Fruit fly (Drosophila melanogaster) whole organism, pupa: ENCODE results near the gene ND-B22.
A peak's percentile ranks its signal among the peaks of the same experiment; 100 is the strongest.

Experiments
- CG10348 ChIP-seq: fragments of 200-800 bp; sonication (Bioruptor generic); IDR thresholded peaks from 2 replicates; pipeline ENCODE4 v1.3.6; 2022; ENCODE audit warnings: missing biosample characterization, missing genetic modification characterization
- CG12605 ChIP-seq: fragments of 200-800 bp; sonication (Bioruptor generic); IDR thresholded peaks from 2 replicates; pipeline ENCODE4 v1.3.6; 2022; ENCODE audit warnings: missing biosample characterization, missing genetic modification characterization
- CG13204 ChIP-seq: fragments of 200-800 bp; sonication (Bioruptor generic); optimal IDR thresholded peaks from 2 replicates; lab custom pipeline; 2018; ENCODE audit warnings: missing biosample characterization, mild to moderate bottlenecking, missing genetic modification characterization, moderate library complexity
- CG14655 ChIP-seq: fragments of 200-800 bp; sonication (Bioruptor generic); optimal IDR thresholded peaks from 3 replicates; lab custom pipeline; 2017; ENCODE audit warnings: mild to moderate bottlenecking, missing biosample characterization, missing genetic modification reagents, missing genetic modification characterization
- CG15710 ChIP-seq: fragments of 200-800 bp; sonication (Bioruptor generic); optimal IDR thresholded peaks from 2 replicates; lab custom pipeline; 2018; ENCODE audit warnings: missing biosample characterization, mild to moderate bottlenecking, missing genetic modification characterization, moderate library complexity
- CG17806 ChIP-seq: fragments of 200-800 bp; sonication (Bioruptor generic); optimal IDR thresholded peaks from 2 replicates; lab custom pipeline; 2018; ENCODE audit warnings: missing biosample characterization, mild to moderate bottlenecking, missing genetic modification characterization, moderate library complexity
- CG32121 ChIP-seq: fragments of 200-800 bp; sonication (Bioruptor generic); IDR thresholded peaks from 2 replicates; pipeline ENCODE4 v1.3.6; 2022; ENCODE audit warnings: missing biosample characterization, missing genetic modification characterization
- CG34367 ChIP-seq: fragments of 200-800 bp; sonication (Bioruptor generic); optimal IDR thresholded peaks from 2 replicates; lab custom pipeline; 2018; ENCODE audit warnings: missing biosample characterization, mild to moderate bottlenecking, missing genetic modification characterization
- CG4496 ChIP-seq: fragments of 200-800 bp; sonication (Bioruptor generic); IDR thresholded peaks from 3 replicates; pipeline ENCODE4 v1.3.6; 2022; ENCODE audit warnings: missing biosample characterization, missing genetic modification characterization
- CG8159 ChIP-seq: fragments of 200-800 bp; sonication (Bioruptor generic); optimal IDR thresholded peaks from 3 replicates; lab custom pipeline; 2018; ENCODE audit warnings: missing biosample characterization, mild to moderate bottlenecking, missing genetic modification characterization, moderate library complexity
- CG8301 ChIP-seq: fragments of 200-800 bp; sonication (Bioruptor generic); optimal IDR thresholded peaks from 2 replicates; lab custom pipeline; 2018; ENCODE audit warnings: missing biosample characterization, mild to moderate bottlenecking, missing genetic modification characterization
- CG9948 ChIP-seq: fragments of 200-800 bp; sonication (Bioruptor generic); optimal IDR thresholded peaks from 2 replicates; lab custom pipeline; 2018; ENCODE audit warnings: missing biosample characterization, mild to moderate bottlenecking, missing genetic modification characterization, moderate library complexity
- D1 ChIP-seq: fragments of 200-800 bp; sonication (Bioruptor generic); optimal IDR thresholded peaks from 2 replicates; lab custom pipeline; 2018; ENCODE audit warnings: missing biosample characterization, mild to moderate bottlenecking, missing genetic modification characterization, moderate library complexity
- EcR ChIP-seq: fragments of 200-800 bp; sonication (Bioruptor generic); optimal IDR thresholded peaks from 3 replicates; lab custom pipeline; 2019; ENCODE audit warnings: missing biosample characterization, missing genetic modification characterization, mild to moderate bottlenecking, moderate library complexity, missing genetic modification reagents
- Ets98B ChIP-seq: fragments of 200-800 bp; sonication (Bioruptor generic); IDR thresholded peaks from 2 replicates; pipeline ENCODE4 v1.3.6; 2022; ENCODE audit warnings: missing biosample characterization, missing genetic modification characterization
- Pif1A ChIP-seq: fragments of 200-800 bp; sonication (Bioruptor generic); optimal IDR thresholded peaks from 3 replicates; lab custom pipeline; 2016; ENCODE audit warnings: missing biosample characterization, missing genetic modification characterization
- Pif1B ChIP-seq: fragments of 200-800 bp; sonication (Bioruptor generic); optimal IDR thresholded peaks from 3 replicates; lab custom pipeline; 2016; ENCODE audit warnings: missing biosample characterization, missing genetic modification characterization
- Snoo ChIP-seq: fragments of 200-800 bp; sonication (Bioruptor generic); optimal IDR thresholded peaks from 3 replicates; lab custom pipeline; 2017; ENCODE audit warnings: missing biosample characterization, mild to moderate bottlenecking, missing genetic modification characterization, inconsistent platforms
- fd96Ca ChIP-seq: fragments of 200-800 bp; sonication (Bioruptor generic); IDR thresholded peaks from 3 replicates; pipeline ENCODE4 v1.3.6; 2022; ENCODE audit warnings: missing biosample characterization, missing genetic modification characterization
- gl ChIP-seq: fragments of 200-800 bp; sonication (Bioruptor generic); optimal IDR thresholded peaks from 2 replicates; lab custom pipeline; 2018; ENCODE audit warnings: missing biosample characterization, mild to moderate bottlenecking, missing genetic modification characterization
- rn ChIP-seq: fragments of 200-800 bp; sonication (Bioruptor generic); IDR thresholded peaks from 2 replicates; pipeline ENCODE4 v1.3.6; 2022; ENCODE audit warnings: missing biosample characterization, missing genetic modification characterization

The ND-B22 gene

dm6 chr2L:13382351-13383029 lies 11.6 kb upstream of the ND-B22 start, which contains the start of gene loqs:
Gene loqs, plus strand, starts transcription at chr2L:13382652.
- TF ChIP-seq CG15710 (tag; lab: Kevin White, UChicago) (no peak), Ets98B (no peak; the same call in 1 of the 2 replicates)

- TF ChIP-seq Pif1B (GFP tag; lab: Kevin White, UChicago) (no peak), gl (tag; lab: Kevin White, UChicago) (no peak), Pif1A (GFP tag; lab: Kevin White, UChicago) (no peak), CG17806 (tag; lab: Kevin White, UChicago) (peak; percentile 38), CG4496 (GFP tag; lab: Robert Waterston, UW) (no peak), CG10348 (GFP tag; lab: Robert Waterston, UW) (0 out of 2 replicates have a peak, but pooled peaks have one; percentile 22), CG14655 (GFP tag; lab: Kevin White, UChicago) (no peak), CG9948 (peak; percentile 58), Ets98B (peak; percentile 34; the same call in 1 of the 2 replicates), CG13204 (no peak), CG12605 (no peak), EcR (GFP tag; lab: Kevin White, UChicago) (no peak), CG32121 (GFP tag; lab: Robert Waterston, UW) (peak; percentile 36; the same call in 1 of the 2 replicates), fd96Ca (GFP tag; lab: Robert Waterston, UW) (0 out of 3 replicates have a peak, but pooled peaks have one; percentile 43), rn (no peak), CG8159 (tag; lab: Kevin White, UChicago) (no peak), D1 (tag; lab: Kevin White, UChicago) (no peak), CG34367 (tag; lab: Kevin White, UChicago) (no peak), CG8301 (tag; lab: Kevin White, UChicago) (no peak), Snoo (tag; lab: Kevin White, UChicago) (peak; percentile 57), CG15710 (tag; lab: Kevin White, UChicago) (peak; percentile 86)
These were observed 7.6 kb upstream of the ND-B22 start, which contains the start of the genes CG9302 and beta'COP for dm6 chr2L:13378488-13378964. Gene CG9302, minus strand, starts transcription at chr2L:13378538. Gene beta'COP, plus strand, starts transcription at chr2L:13378902.

dm6 chr2L:13376086-13376485 lies 5.2 kb upstream of the ND-B22 start:
- TF ChIP-seq CG34367 (tag; lab: Kevin White, UChicago) (no peak), CG17806 (tag; lab: Kevin White, UChicago) (no peak), CG15710 (tag; lab: Kevin White, UChicago) (no peak), EcR (GFP tag; lab: Kevin White, UChicago) (no peak), fd96Ca (GFP tag; lab: Robert Waterston, UW) (no peak), Pif1A (GFP tag; lab: Kevin White, UChicago) (no peak), CG14655 (GFP tag; lab: Kevin White, UChicago) (no peak)

dm6 chr2L:13373435-13374242 lies 2.7 kb upstream of the ND-B22 start, which contains the start of the genes Bdp1 and CG6565:
Gene Bdp1, minus strand, starts transcription at chr2L:13373890.
Gene CG6565, plus strand, starts transcription at chr2L:13374019.
- no peak for TF ChIP-seq Pif1A (GFP tag; lab: Kevin White, UChicago)
- peak; percentile 96 for TF ChIP-seq CG8159 (tag; lab: Kevin White, UChicago)
- peak; percentile 90 for TF ChIP-seq Ets98B
- TF ChIP-seq CG17806 (tag; lab: Kevin White, UChicago) = peak; percentile 93
- TF ChIP-seq CG32121 (GFP tag; lab: Robert Waterston, UW) = peak; percentile 94
- peak; percentile 96 for TF ChIP-seq Snoo (tag; lab: Kevin White, UChicago)
- TF ChIP-seq CG8301 (tag; lab: Kevin White, UChicago) = peak; percentile 93
- TF ChIP-seq CG12605 = peak; percentile 59
- peak; percentile 96 for TF ChIP-seq CG15710 (tag; lab: Kevin White, UChicago)
- no peak for TF ChIP-seq D1 (tag; lab: Kevin White, UChicago)
- peak; percentile 90 for TF ChIP-seq CG10348 (GFP tag; lab: Robert Waterston, UW)
- no peak for TF ChIP-seq EcR (GFP tag; lab: Kevin White, UChicago)
- peak; percentile 97 for TF ChIP-seq CG9948
- peak; percentile 94 for TF ChIP-seq Pif1B (GFP tag; lab: Kevin White, UChicago)
- peak; percentile 97 for TF ChIP-seq CG14655 (GFP tag; lab: Kevin White, UChicago)
- peak; percentile 80 for TF ChIP-seq gl (tag; lab: Kevin White, UChicago)
- TF ChIP-seq CG4496 (GFP tag; lab: Robert Waterston, UW) = peak; percentile 92
- peak; percentile 92 for TF ChIP-seq CG34367 (tag; lab: Kevin White, UChicago)
- no peak for TF ChIP-seq CG13204
- peak; percentile 93 for TF ChIP-seq fd96Ca (GFP tag; lab: Robert Waterston, UW)
- peak; percentile 90 for TF ChIP-seq rn

- no peak for TF ChIP-seq CG14655 (GFP tag; lab: Kevin White, UChicago)
- peak; percentile 71 for TF ChIP-seq Pif1B (GFP tag; lab: Kevin White, UChicago)
- peak; percentile 63 for TF ChIP-seq CG12605
- peak; percentile 59 for TF ChIP-seq CG34367 (tag; lab: Kevin White, UChicago)
- peak; percentile 59 for TF ChIP-seq CG32121 (GFP tag; lab: Robert Waterston, UW)
- TF ChIP-seq gl (tag; lab: Kevin White, UChicago) = peak; percentile 25
- peak; percentile 65 for TF ChIP-seq CG8301 (tag; lab: Kevin White, UChicago)
- TF ChIP-seq Pif1A (GFP tag; lab: Kevin White, UChicago) = peak; percentile 84
- TF ChIP-seq CG10348 (GFP tag; lab: Robert Waterston, UW) = no peak
- TF ChIP-seq D1 (tag; lab: Kevin White, UChicago) = peak; percentile 58
- TF ChIP-seq CG8159 (tag; lab: Kevin White, UChicago) = peak; percentile 66
- TF ChIP-seq CG15710 (tag; lab: Kevin White, UChicago) = peak; percentile 76
- TF ChIP-seq rn = peak; percentile 41; the same call in 1 of the 2 replicates
- TF ChIP-seq fd96Ca (GFP tag; lab: Robert Waterston, UW) = no peak; the same call in 2 of the 3 replicates
- peak; percentile 58; the same call in 2 of the 3 replicates for TF ChIP-seq CG4496 (GFP tag; lab: Robert Waterston, UW)
- peak; percentile 74 for TF ChIP-seq Snoo (tag; lab: Kevin White, UChicago)
- TF ChIP-seq CG17806 (tag; lab: Kevin White, UChicago) = peak; percentile 65
- TF ChIP-seq CG9948 = peak; percentile 39
- no peak for TF ChIP-seq CG13204
- TF ChIP-seq Ets98B = peak; percentile 83
- no peak for TF ChIP-seq EcR (GFP tag; lab: Kevin White, UChicago)
These were observed 2.0 kb downstream of the ND-B22 start, which contains the start of gene CG31855 for dm6 chr2L:13368940-13369339. Gene CG31855, plus strand, starts transcription at chr2L:13369204.
